Worm (Caenorhabditis elegans): Measurements from ENCODE around the gene ule-4.

ule-4 gene

DNA sequence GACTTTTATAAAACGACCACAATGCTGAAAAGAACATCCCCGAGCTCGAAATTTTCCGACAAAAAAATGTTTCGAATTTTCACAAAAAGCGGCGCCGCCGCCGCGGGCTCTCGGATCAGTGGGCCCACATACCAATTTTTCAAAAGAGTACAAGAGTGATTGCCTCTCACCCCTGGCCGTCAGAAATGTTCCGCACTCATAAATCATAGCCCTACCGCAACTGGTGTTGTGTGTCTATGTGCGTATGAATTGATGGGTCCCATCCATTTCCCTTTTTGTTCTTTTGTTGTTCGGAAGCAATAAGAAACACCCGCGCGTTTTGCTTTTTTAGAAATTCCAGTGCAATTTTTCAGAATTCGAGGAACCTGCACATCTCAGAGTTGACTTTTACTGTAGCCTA lies 47.1 kb upstream of the ule-4 start:
- TF ChIP-seq hlh-1 (tag; optimal IDR thresholded peaks at IDR 0.05) (peak; percentile 29), mab-5 (tag; optimal IDR thresholded peaks at IDR 0.05) (peak; percentile 9), unc-39 (tag; optimal IDR thresholded peaks at IDR 0.05) (no peak), mep-1 (tag; optimal IDR thresholded peaks at IDR 0.05) (no peak), lin-13 (tag; optimal IDR thresholded peaks at IDR 0.05) (no peak), sem-2 (GFP tag; optimal IDR thresholded peaks at IDR 0.05) (no peak), unc-62 (GFP tag; optimal IDR thresholded peaks at IDR 0.05) (peak; percentile 89)

- TF ChIP-seq unc-62 (GFP tag; optimal IDR thresholded peaks at IDR 0.05) (peak; percentile 98), nhr-76 (tag; optimal IDR thresholded peaks at IDR 0.05) (no peak)
Observed at ce11 chrIV:13693976-13694375, 46.5 kb upstream of the ule-4 start.

- TF ChIP-seq ceh-43 (GFP tag; optimal IDR thresholded peaks at IDR 0.05) (no peak), lsy-2 (tag; optimal IDR thresholded peaks at IDR 0.05) (no peak), ztf-11 (tag; optimal IDR thresholded peaks at IDR 0.05) (no peak), ceh-39 (tag; optimal IDR thresholded peaks at IDR 0.05) (no peak), bed-3 (GFP tag; optimal IDR thresholded peaks at IDR 0.05) (no peak), zip-8 (tag; optimal IDR thresholded peaks at IDR 0.05) (no peak), unc-39 (tag; optimal IDR thresholded peaks at IDR 0.05) (no peak), M03D4.4 (tag; optimal IDR thresholded peaks at IDR 0.05) (no peak), cnd-1 (tag; optimal IDR thresholded peaks at IDR 0.05) (no peak), elt-1 (tag; optimal IDR thresholded peaks at IDR 0.05; ENCODE audit: borderline replicate concordance, insufficient read depth) (no peak), nhr-28 (tag; optimal IDR thresholded peaks at IDR 0.05) (no peak), nhr-2 (tag; optimal IDR thresholded peaks at IDR 0.05) (no peak), blmp-1 (tag; optimal IDR thresholded peaks at IDR 0.05) (no peak), sem-2 (GFP tag; optimal IDR thresholded peaks at IDR 0.05) (no peak), mep-1 (tag; optimal IDR thresholded peaks at IDR 0.05) (no peak), ham-2 (GFP tag; optimal IDR thresholded peaks at IDR 0.05) (no peak), nhr-237 (tag; optimal IDR thresholded peaks at IDR 0.05) (no peak)
Observed at ce11 chrIV:13692522-13692921, 45.1 kb upstream of the ule-4 start.

DNA sequence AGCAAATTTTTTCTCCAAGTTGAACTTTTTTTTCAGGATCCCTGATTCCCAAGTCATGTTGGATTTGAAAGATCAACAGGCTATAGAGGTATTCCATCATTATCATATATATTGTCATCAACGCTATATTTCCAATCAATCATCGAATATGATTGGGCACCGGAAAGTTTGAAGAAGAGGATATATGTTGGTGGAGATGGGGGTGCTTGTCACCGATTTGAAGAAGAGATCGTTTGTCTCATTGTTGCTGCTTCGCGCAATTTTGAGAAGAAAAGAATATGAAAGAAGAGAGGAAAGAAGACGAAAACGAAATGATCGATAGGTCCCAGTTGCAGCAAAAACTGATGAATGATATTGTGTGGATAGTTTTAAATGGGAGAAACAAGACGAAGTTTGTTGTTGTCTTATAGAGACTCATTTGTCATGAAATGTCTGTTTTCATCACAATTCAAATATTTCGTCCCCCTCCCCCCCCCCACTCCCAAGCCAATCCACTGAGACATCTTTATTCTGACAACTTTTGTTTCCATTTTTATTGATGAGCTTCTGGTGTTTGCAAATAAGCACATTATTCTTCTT lies 41.9 kb upstream of the ule-4 start, which contains the start of gene T23G4.2:
Gene T23G4.2 (minus strand): TSS at position 255 of the 579 bp plus-strand sequence.
- TF ChIP-seq lin-13 (tag; optimal IDR thresholded peaks at IDR 0.05): no peak
- no peak for TF ChIP-seq mab-5 (tag; optimal IDR thresholded peaks at IDR 0.05)
- TF ChIP-seq unc-62 (GFP tag; optimal IDR thresholded peaks at IDR 0.05): peak; percentile 87
- TF ChIP-seq unc-39 (tag; optimal IDR thresholded peaks at IDR 0.05): no peak
- no peak for TF ChIP-seq ceh-43 (GFP tag; optimal IDR thresholded peaks at IDR 0.05)

ce11 chrIV:13687631-13688030 lies 40.2 kb upstream of the ule-4 start:
- TF ChIP-seq tbx-8 (GFP tag; optimal IDR thresholded peaks at IDR 0.05) (no peak), nhr-2 (tag; optimal IDR thresholded peaks at IDR 0.05) (no peak), lin-32 (GFP tag; optimal IDR thresholded peaks at IDR 0.05) (no peak), drap-1 (GFP tag; optimal IDR thresholded peaks at IDR 0.05) (no peak), pha-4 (tag; optimal IDR thresholded peaks at IDR 0.05) (no peak), lin-13 (tag; optimal IDR thresholded peaks at IDR 0.05) (no peak), nhr-12 (tag; optimal IDR thresholded peaks at IDR 0.05) (no peak), ztf-11 (tag; optimal IDR thresholded peaks at IDR 0.05) (no peak), cnd-1 (tag; optimal IDR thresholded peaks at IDR 0.05) (no peak), bed-3 (GFP tag; optimal IDR thresholded peaks at IDR 0.05) (no peak), blmp-1 (tag; optimal IDR thresholded peaks at IDR 0.05) (no peak), sptf-1 (tag; optimal IDR thresholded peaks at IDR 0.05) (no peak), sem-2 (GFP tag; optimal IDR thresholded peaks at IDR 0.05) (no peak), elt-1 (tag; optimal IDR thresholded peaks at IDR 0.05; ENCODE audit: borderline replicate concordance, insufficient read depth) (no peak), mab-5 (tag; optimal IDR thresholded peaks at IDR 0.05) (no peak), unc-39 (tag; optimal IDR thresholded peaks at IDR 0.05) (no peak), snpc-4 (tag; optimal IDR thresholded peaks at IDR 0.05) (no peak), elt-3 (tag; optimal IDR thresholded peaks at IDR 0.05) (no peak)

- no peak for TF ChIP-seq tbx-8 (GFP tag; optimal IDR thresholded peaks at IDR 0.05)
- no peak for TF ChIP-seq sem-2 (GFP tag; optimal IDR thresholded peaks at IDR 0.05)
- TF ChIP-seq mls-2 (tag; optimal IDR thresholded peaks at IDR 0.05): no peak
- no peak for TF ChIP-seq mab-5 (tag; optimal IDR thresholded peaks at IDR 0.05)
- no peak for TF ChIP-seq nhr-237 (tag; optimal IDR thresholded peaks at IDR 0.05)
- TF ChIP-seq lin-32 (GFP tag; optimal IDR thresholded peaks at IDR 0.05): no peak
- no peak for TF ChIP-seq elt-3 (tag; optimal IDR thresholded peaks at IDR 0.05)
- TF ChIP-seq snpc-4 (tag; optimal IDR thresholded peaks at IDR 0.05): no peak
- no peak for TF ChIP-seq elt-1 (tag; optimal IDR thresholded peaks at IDR 0.05; ENCODE audit: borderline replicate concordance, insufficient read depth)
- TF ChIP-seq blmp-1 (tag; optimal IDR thresholded peaks at IDR 0.05): no peak
- no peak for TF ChIP-seq ceh-39 (tag; optimal IDR thresholded peaks at IDR 0.05)
- no peak for TF ChIP-seq lin-13 (tag; optimal IDR thresholded peaks at IDR 0.05)
- no peak for TF ChIP-seq ham-2 (GFP tag; optimal IDR thresholded peaks at IDR 0.05)
- no peak for TF ChIP-seq unc-120 (tag; optimal IDR thresholded peaks at IDR 0.05; ENCODE audit: poor library complexity, severe bottlenecking)
- no peak for TF ChIP-seq flh-1 (GFP tag; optimal IDR thresholded peaks at IDR 0.05)
Observed at ce11 chrIV:13686965-13687425, 39.5 kb upstream of the ule-4 start, which contains the start of gene nyn-1. nyn-1 (minus strand) TSS chrIV:13687015.

Measured in whole organism, mixed stage, embryonic.